Worm (Caenorhabditis elegans) whole organism, mixed stage, embryonic: ENCODE results near the gene C43D7.4.

Experiments used
- bed-3 ChIP-seq: fragments of 200-800 bp; sonication (Bioruptor generic); optimal IDR thresholded peaks from 3 replicates; lab custom pipeline; 2018; ENCODE audit warnings: mild to moderate bottlenecking, missing genetic modification characterization, moderate library complexity, missing compliant biosample characterization
- ceh-39 ChIP-seq: fragments of 150-350 bp; optimal IDR thresholded peaks from 2 replicates; lab custom pipeline; 2014; ENCODE audit warnings: missing biosample characterization, missing genetic modification characterization
- ceh-83 ChIP-seq: fragments of 200-800 bp; sonication (Bioruptor generic); optimal IDR thresholded peaks from 2 replicates; lab custom pipeline; 2018; ENCODE audit warnings: mild to moderate bottlenecking, missing genetic modification characterization, missing compliant biosample characterization
- ces-1 ChIP-seq: fragments of 150-350 bp; optimal IDR thresholded peaks from 2 replicates; lab custom pipeline; 2014; ENCODE audit warnings: missing biosample characterization, missing genetic modification reagents, missing genetic modification characterization
- cnd-1 ChIP-seq: fragments of 200-800 bp; sonication (Bioruptor generic); optimal IDR thresholded peaks from 2 replicates; lab custom pipeline; 2018; ENCODE audit warnings: mild to moderate bottlenecking, missing genetic modification characterization, missing compliant biosample characterization
- drap-1 ChIP-seq: fragments of 200-800 bp; sonication (Bioruptor generic); optimal IDR thresholded peaks from 3 replicates; lab custom pipeline; 2018; ENCODE audit warnings: mild to moderate bottlenecking, missing genetic modification characterization, missing compliant biosample characterization
- elt-1 ChIP-seq: sonication (generic microtip); optimal IDR thresholded peaks from 2 replicates; lab custom pipeline; 2017; ENCODE audit warnings: missing genetic modification characterization, mild to moderate bottlenecking, missing compliant biosample characterization, antibody characterized with exemption, moderate library complexity, borderline replicate concordance; ENCODE audit not compliant: insufficient read depth
- flh-1 ChIP-seq: fragments of 200-800 bp; sonication (Bioruptor generic); optimal IDR thresholded peaks from 2 replicates; lab custom pipeline; 2018; ENCODE audit warnings: mild to moderate bottlenecking, missing genetic modification characterization, moderate library complexity, missing compliant biosample characterization
- ham-2 ChIP-seq: fragments of 200-800 bp; sonication (Bioruptor generic); optimal IDR thresholded peaks from 2 replicates; lab custom pipeline; 2018; ENCODE audit warnings: mild to moderate bottlenecking, missing genetic modification characterization, missing compliant biosample characterization
- lin-13 ChIP-seq: fragments of 150-350 bp; optimal IDR thresholded peaks from 2 replicates; lab custom pipeline; 2014; ENCODE audit warnings: missing biosample characterization, missing genetic modification characterization
- lin-32 ChIP-seq: fragments of 200-800 bp; sonication (Bioruptor generic); optimal IDR thresholded peaks from 2 replicates; lab custom pipeline; 2018; ENCODE audit warnings: mild to moderate bottlenecking, missing genetic modification characterization, missing compliant biosample characterization
- mab-5 ChIP-seq: fragments of 150-350 bp; optimal IDR thresholded peaks from 2 replicates; lab custom pipeline; 2014; ENCODE audit warnings: missing biosample characterization, missing genetic modification characterization
- nhr-12 ChIP-seq: fragments of 150-350 bp; optimal IDR thresholded peaks from 2 replicates; lab custom pipeline; 2014; ENCODE audit warnings: missing biosample characterization, missing genetic modification characterization
- nhr-2 ChIP-seq: fragments of 150-350 bp; optimal IDR thresholded peaks from 2 replicates; lab custom pipeline; 2014; ENCODE audit warnings: missing biosample characterization, missing genetic modification characterization
- nhr-237 ChIP-seq: fragments of 150-350 bp; optimal IDR thresholded peaks from 2 replicates; lab custom pipeline; 2014; ENCODE audit warnings: missing biosample characterization, missing genetic modification characterization
- nhr-76 ChIP-seq: sonication (generic microtip); optimal IDR thresholded peaks from 2 replicates; lab custom pipeline; 2017; ENCODE audit warnings: missing biosample characterization, missing genetic modification characterization
- pha-4 ChIP-seq: fragments of 150-350 bp; optimal IDR thresholded peaks from 2 replicates; lab custom pipeline; 2018; ENCODE audit warnings: missing biosample characterization, missing genetic modification reagents, missing genetic modification characterization
- sem-2 ChIP-seq: fragments of 200-800 bp; sonication (Bioruptor generic); optimal IDR thresholded peaks from 2 replicates; lab custom pipeline; 2018; ENCODE audit warnings: mild to moderate bottlenecking, missing genetic modification characterization, missing compliant biosample characterization
- snpc-4 ChIP-seq: fragments of 150-350 bp; optimal IDR thresholded peaks from 2 replicates; lab custom pipeline; 2014; ENCODE audit warnings: missing biosample characterization, missing genetic modification characterization
- sptf-1 ChIP-seq: sonication (generic microtip); optimal IDR thresholded peaks from 2 replicates; lab custom pipeline; 2017; ENCODE audit warnings: mild to moderate bottlenecking, missing genetic modification characterization, moderate library complexity, missing compliant biosample characterization
- tbx-8 ChIP-seq: fragments of 200-800 bp; sonication (Bioruptor generic); optimal IDR thresholded peaks from 2 replicates; lab custom pipeline; 2018; ENCODE audit warnings: mild to moderate bottlenecking, missing genetic modification characterization, moderate library complexity, missing compliant biosample characterization
- unc-120 ChIP-seq: sonication (generic microtip); optimal IDR thresholded peaks from 2 replicates; lab custom pipeline; 2017; ENCODE audit warnings: missing genetic modification characterization, missing compliant biosample characterization; ENCODE audit not compliant: poor library complexity, severe bottlenecking
- unc-39 ChIP-seq: fragments of 150-350 bp; optimal IDR thresholded peaks from 2 replicates; lab custom pipeline; 2014; ENCODE audit warnings: missing biosample characterization, missing genetic modification characterization
- zip-8 ChIP-seq: fragments of 150-350 bp; optimal IDR thresholded peaks from 2 replicates; lab custom pipeline; 2014; ENCODE audit warnings: missing biosample characterization, missing genetic modification characterization
- ztf-11 ChIP-seq: fragments of 150-350 bp; optimal IDR thresholded peaks from 2 replicates; lab custom pipeline; 2014; ENCODE audit warnings: missing biosample characterization, missing genetic modification characterization

The C43D7.4 gene

DNA sequence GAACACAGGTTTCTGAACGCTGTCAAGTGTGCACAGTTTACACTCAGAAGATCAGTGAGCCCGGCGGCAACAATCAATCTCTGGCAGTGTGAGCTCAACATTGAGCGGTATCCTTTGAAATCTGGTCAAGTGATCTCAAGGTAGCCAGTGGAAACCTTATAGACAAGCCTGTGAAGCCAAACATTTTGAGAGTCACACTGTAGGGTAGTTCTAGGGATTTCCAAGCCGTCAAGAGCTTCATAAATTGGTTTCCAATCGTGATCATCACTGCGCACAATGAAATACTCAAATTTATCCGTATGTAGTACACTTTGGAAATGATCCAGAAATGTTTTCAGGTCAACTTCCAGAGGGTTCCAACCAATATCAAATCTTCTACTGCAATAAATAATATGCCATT lies 15.4 kb downstream of the C43D7.4 start, which contains the start of gene F55C9.15:
Gene F55C9.15, minus strand, starts transcription at position 101 of the 400 bp plus-strand sequence.
- no peak for TF ChIP-seq mab-5 (tag; lab: Kevin White, UChicago)
- no peak for TF ChIP-seq lin-32 (GFP tag; lab: Kevin White, UChicago)
- no peak for TF ChIP-seq ceh-83 (GFP tag; lab: Kevin White, UChicago)
- no peak for TF ChIP-seq nhr-2 (tag; lab: Kevin White, UChicago)
- TF ChIP-seq ceh-39 (tag; lab: Kevin White, UChicago), result no peak
- no peak for TF ChIP-seq pha-4 (tag; lab: Kevin White, UChicago)
- TF ChIP-seq, all 35 proteins: peak for 0

DNA sequence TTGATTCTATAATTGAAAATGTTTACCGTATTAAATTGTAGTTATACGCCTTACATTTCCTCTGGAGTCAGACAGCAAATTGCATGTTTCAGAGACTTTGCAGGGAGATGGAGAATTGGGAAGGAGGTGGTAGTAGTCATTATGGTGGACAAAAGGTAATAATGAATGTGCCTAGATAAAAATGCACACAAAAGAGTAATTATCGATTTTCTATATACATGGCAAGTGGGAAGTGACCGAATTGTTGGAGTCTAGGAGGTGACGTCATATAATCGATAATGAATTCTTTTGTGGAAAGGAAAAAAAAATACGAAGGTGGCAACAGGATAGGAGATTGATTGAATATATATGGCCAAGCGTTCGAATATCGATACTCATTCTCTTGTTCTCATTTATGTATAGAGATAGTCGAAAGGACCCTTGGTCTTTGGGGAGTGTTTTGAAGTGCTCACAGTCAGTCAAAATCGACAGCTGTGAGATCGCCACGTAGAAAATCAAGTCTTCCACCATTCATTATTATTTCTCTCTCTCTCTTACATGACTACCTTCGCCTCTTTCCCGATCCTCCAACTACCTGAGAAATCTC lies 18.6 kb downstream of the C43D7.4 start, which contains the start of the genes fbxb-63 and fbxb-61:
Gene fbxb-63, minus strand, starts transcription at position 142 of the 586 bp plus-strand sequence.
Gene fbxb-61, plus strand, starts transcription at position 536 of the 586 bp plus-strand sequence.
- TF ChIP-seq ces-1 (GFP tag; lab: Kevin White, UChicago), result no peak
- no peak for TF ChIP-seq snpc-4 (tag; lab: Kevin White, UChicago)
- peak; percentile 53 for TF ChIP-seq ceh-39 (tag; lab: Kevin White, UChicago)

DNA sequence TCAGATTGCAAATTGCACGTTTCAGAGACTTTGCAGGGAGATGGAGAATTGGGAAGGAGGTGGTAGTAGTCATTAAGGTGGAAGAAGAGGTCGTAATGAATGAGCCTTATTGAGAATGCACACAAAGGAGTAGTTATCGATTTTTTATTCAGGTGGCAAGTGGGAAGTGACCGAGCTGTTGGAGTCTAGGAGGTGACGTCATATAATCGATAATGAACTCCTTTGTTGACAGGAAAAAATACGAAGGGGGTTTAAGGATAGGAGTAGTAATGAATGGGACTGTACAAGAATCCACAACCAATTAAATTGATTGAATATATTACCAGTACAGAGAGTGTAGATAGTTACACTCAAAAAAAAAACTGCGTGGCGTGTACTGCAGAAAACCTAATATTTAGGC lies 20.4 kb downstream of the C43D7.4 start, which contains the start of gene fbxb-62:
Gene fbxb-62, minus strand, starts transcription at position 101 of the 400 bp plus-strand sequence.
- TF ChIP-seq zip-8 (peak; percentile 11), ces-1 (GFP tag; lab: Kevin White, UChicago) (no peak)

DNA sequence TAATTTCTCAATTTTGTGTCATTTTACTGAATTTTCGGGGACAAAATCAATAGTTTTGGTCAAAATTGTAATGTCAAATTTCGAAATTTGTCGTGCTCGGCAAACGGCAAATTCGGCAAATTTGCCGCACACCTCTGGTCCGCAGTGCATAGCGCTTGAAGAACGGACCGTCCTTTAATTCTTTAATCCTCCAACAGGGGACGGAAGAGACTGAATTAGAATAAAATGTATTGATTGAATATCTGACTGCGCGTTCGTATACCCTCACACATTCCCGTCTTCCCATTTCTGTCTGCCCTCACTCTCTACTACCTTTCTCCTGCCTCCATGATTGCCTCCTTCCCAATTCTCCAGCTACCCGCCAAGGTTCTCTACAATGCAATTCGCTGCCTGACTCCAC lies 23.0 kb downstream of the C43D7.4 start, which contains the start of gene F55C9.14:
Gene F55C9.14, plus strand, starts transcription at position 301 of the 400 bp plus-strand sequence.
- no peak for TF ChIP-seq snpc-4 (tag; lab: Kevin White, UChicago)
- no peak for TF ChIP-seq unc-120
- no peak for TF ChIP-seq nhr-237 (tag; lab: Kevin White, UChicago)
- TF ChIP-seq drap-1 (GFP tag; lab: Kevin White, UChicago), result no peak
- TF ChIP-seq ztf-11 (tag; lab: Kevin White, UChicago), result no peak
- no peak for TF ChIP-seq ceh-39 (tag; lab: Kevin White, UChicago)
- no peak for TF ChIP-seq ceh-83 (GFP tag; lab: Kevin White, UChicago)
- TF ChIP-seq pha-4 (tag; lab: Kevin White, UChicago), result no peak
- TF ChIP-seq zip-8, result no peak
- no peak for TF ChIP-seq ham-2
- TF ChIP-seq nhr-76 (tag; lab: Kevin White, UChicago), result no peak
- TF ChIP-seq flh-1 (GFP tag; lab: Kevin White, UChicago), result no peak
- no peak for TF ChIP-seq cnd-1 (tag; lab: Kevin White, UChicago)
- no peak for TF ChIP-seq elt-1
- no peak for TF ChIP-seq bed-3 (GFP tag; lab: Kevin White, UChicago)
- TF ChIP-seq lin-32 (GFP tag; lab: Kevin White, UChicago), result no peak
- no peak for TF ChIP-seq sem-2
- no peak for TF ChIP-seq mab-5 (tag; lab: Kevin White, UChicago)
- TF ChIP-seq tbx-8, result no peak
- TF ChIP-seq lin-13 (tag; lab: Kevin White, UChicago), result no peak
- TF ChIP-seq, all 35 proteins: peak for 0

DNA sequence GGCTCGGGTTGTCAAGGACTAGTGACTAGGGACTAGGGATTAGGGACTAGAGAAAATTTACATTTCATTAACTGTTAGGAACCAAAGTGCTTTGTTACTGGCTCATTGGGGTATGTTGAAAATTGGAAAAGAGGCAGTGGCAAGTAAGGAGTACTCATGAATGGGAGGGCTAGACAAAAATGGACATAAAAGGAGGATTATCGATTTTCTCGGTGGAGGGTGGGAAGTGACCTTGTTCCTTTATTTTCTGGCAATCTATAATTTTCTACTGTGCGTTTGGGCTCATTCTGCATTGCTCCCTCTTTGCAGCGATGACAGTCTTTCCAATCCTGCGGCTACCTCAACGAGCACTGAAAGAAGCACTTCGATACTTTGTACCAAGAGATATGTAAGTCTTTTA lies 24.8 kb downstream of the C43D7.4 start, which contains the start of gene fbxb-60:
Gene fbxb-60, plus strand, starts transcription at position 301 of the 400 bp plus-strand sequence.
- TF ChIP-seq cnd-1 (tag; lab: Kevin White, UChicago) (no peak), zip-8 (no peak), pha-4 (tag; lab: Kevin White, UChicago) (no peak)

DNA sequence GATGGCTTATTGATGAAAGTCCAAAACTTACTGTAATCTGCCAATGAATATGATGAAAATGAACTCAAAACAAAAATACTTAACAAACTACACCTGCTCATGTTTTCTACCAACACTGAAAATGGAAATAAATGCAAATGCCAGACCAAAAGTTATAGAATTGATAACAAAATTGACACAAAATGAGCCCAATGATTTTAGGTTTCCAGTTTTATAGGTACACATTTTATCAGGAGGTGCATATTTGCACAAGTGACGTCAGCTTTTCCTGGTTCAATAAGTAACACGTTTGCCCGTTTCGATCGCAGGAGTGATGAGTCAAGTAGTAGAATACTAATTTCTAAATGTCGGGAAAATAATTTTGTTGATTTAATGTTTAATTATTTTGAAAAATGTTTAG lies 25.6 kb downstream of the C43D7.4 start, which contains the start of gene F55C9.6:
Gene F55C9.6, minus strand, starts transcription at position 101 of the 400 bp plus-strand sequence.
- TF ChIP-seq ceh-39 (tag; lab: Kevin White, UChicago) (no peak), unc-39 (tag; lab: Kevin White, UChicago) (no peak), sem-2 (no peak), zip-8 (no peak)

DNA sequence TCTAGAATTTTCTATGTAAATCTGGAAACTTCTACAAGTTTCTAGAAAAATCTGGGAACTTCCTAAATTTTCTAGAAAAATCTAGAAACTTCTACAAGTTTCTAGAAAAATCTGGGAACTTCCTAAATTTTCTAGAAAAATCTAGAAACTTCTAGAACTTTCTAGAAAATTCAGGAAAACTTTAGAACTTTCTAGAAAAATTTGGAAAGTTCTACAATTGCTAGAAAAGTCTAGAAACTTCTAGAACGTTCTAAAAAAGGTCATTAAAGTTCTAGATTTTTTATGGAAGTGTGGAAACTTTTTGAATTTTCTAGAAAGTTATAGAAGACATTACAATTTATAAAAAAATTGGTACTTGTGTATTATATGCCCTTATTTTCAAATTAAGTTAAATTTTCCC lies 29.3 kb downstream of the C43D7.4 start, which contains the start of gene F55C9.5:
Gene F55C9.5, minus strand, starts transcription at position 101 of the 400 bp plus-strand sequence.
- no peak for TF ChIP-seq ces-1 (GFP tag; lab: Kevin White, UChicago)
- TF ChIP-seq nhr-12 (tag; lab: Kevin White, UChicago), result no peak
- no peak for TF ChIP-seq nhr-2 (tag; lab: Kevin White, UChicago)
- TF ChIP-seq pha-4 (tag; lab: Kevin White, UChicago), result no peak
- no peak for TF ChIP-seq sptf-1 (tag; lab: Kevin White, UChicago)
- TF ChIP-seq nhr-237 (tag; lab: Kevin White, UChicago), result no peak
- TF ChIP-seq lin-13 (tag; lab: Kevin White, UChicago), result no peak
